Fruit fly (Drosophila melanogaster): Measurements from ENCODE around the gene CG3437.

The CG3437 gene

dm6 chr3L:9422636-9423419 is 34.6 kb downstream of the CG3437 start, which contains the start of gene aay (continued):
- TF ChIP-seq phol (tag; optimal IDR thresholded peaks at IDR 0.05) (peak; percentile 99), Spps (tag; optimal IDR thresholded peaks at IDR 0.05) (peak; percentile 98), usp (GFP tag; optimal IDR thresholded peaks at IDR 0.05) (no peak), rib (GFP tag; IDR thresholded peaks at IDR 0.05) (peak; percentile 97), CG8388 (GFP tag; optimal IDR thresholded peaks at IDR 0.05) (peak; percentile 99), knrl (GFP tag; IDR thresholded peaks at IDR 0.05; ENCODE audit: partially characterized antibody) (no peak; the same call in 2 of the 3 replicates), Doc3 (GFP tag; IDR thresholded peaks at IDR 0.05; ENCODE audit: partially characterized antibody) (no peak), CG18262 (tag; optimal IDR thresholded peaks at IDR 0.05) (peak; percentile 100), zen2 (GFP tag; IDR thresholded peaks at IDR 0.05; ENCODE audit: partially characterized antibody) (no peak), CG9609 (GFP tag; optimal IDR thresholded peaks at IDR 0.05) (peak; percentile 97), CG10959 (GFP tag; IDR thresholded peaks at IDR 0.05) (peak; percentile 98), oc (tag; optimal IDR thresholded peaks at IDR 0.05) (peak; percentile 99), CG18619 (GFP tag; optimal IDR thresholded peaks at IDR 0.05) (peak; percentile 99), CG7372 (GFP tag; IDR thresholded peaks at IDR 0.05) (peak; percentile 97), CHES-1-like (GFP tag; optimal IDR thresholded peaks at IDR 0.05) (peak; percentile 97), Hr39 (optimal IDR thresholded peaks at IDR 0.05) (no peak), pita (GFP tag; optimal IDR thresholded peaks at IDR 0.05) (no peak), CG11085 (GFP tag; IDR thresholded peaks at IDR 0.05) (peak; percentile 96), chif (GFP tag; optimal IDR thresholded peaks at IDR 0.05) (peak; percentile 97 to 99), CG4360 (GFP tag; IDR thresholded peaks at IDR 0.05) (peak; percentile 84), Hr51 (GFP tag; optimal IDR thresholded peaks at IDR 0.05) (peak; percentile 98 to 99), tx (GFP tag; optimal IDR thresholded peaks at IDR 0.05) (peak; percentile 97), CG11695 (GFP tag; IDR thresholded peaks at IDR 0.05) (peak; percentile 98), CG31224 (GFP tag; IDR thresholded peaks at IDR 0.05) (peak; percentile 94), CG17912 (GFP tag; optimal IDR thresholded peaks at IDR 0.05) (peak; percentile 79), sisA (GFP tag; IDR thresholded peaks at IDR 0.05) (peak; percentile 98), Fer2 (tag; optimal IDR thresholded peaks at IDR 0.05) (peak; percentile 96), HHEX (GFP tag; optimal IDR thresholded peaks at IDR 0.05) (peak; percentile 98), tna (GFP tag; IDR thresholded peaks at IDR 0.05; ENCODE audit: partially characterized antibody) (no peak), fru (optimal IDR thresholded peaks at IDR 0.05) (no peak), Lpt (GFP tag; optimal IDR thresholded peaks at IDR 0.05) (no peak), Asciz (GFP tag; optimal IDR thresholded peaks at IDR 0.05) (peak; percentile 99), PHDP (tag; optimal IDR thresholded peaks at IDR 0.05) (peak; percentile 99), Myb (GFP tag; optimal IDR thresholded peaks at IDR 0.05) (peak; percentile 86), tap (tag; optimal IDR thresholded peaks at IDR 0.05) (peak; percentile 99), Fer3 (tag; optimal IDR thresholded peaks at IDR 0.05) (peak; percentile 99), CG12391 (tag; optimal IDR thresholded peaks at IDR 0.05) (peak; percentile 100), BEAF-32 (GFP tag; optimal IDR thresholded peaks at IDR 0.05) (peak; percentile 22), CG14710 (tag; optimal IDR thresholded peaks at IDR 0.05) (peak; percentile 98), kay (GFP tag; optimal IDR thresholded peaks at IDR 0.05) (peak; percentile 98), HLH54F (GFP tag; optimal IDR thresholded peaks at IDR 0.05) (peak; percentile 98), CTCF (GFP tag; optimal IDR thresholded peaks at IDR 0.05) (peak; percentile 73), CG10366 (GFP tag; IDR thresholded peaks at IDR 0.05) (peak; percentile 98), unpg (GFP tag; optimal IDR thresholded peaks at IDR 0.05) (peak; percentile 99), H2.0 (GFP tag; IDR thresholded peaks at IDR 0.05) (peak; percentile 97), run (tag; optimal IDR thresholded peaks at IDR 0.05) (peak; percentile 99), CG3407 (GFP tag; optimal IDR thresholded peaks at IDR 0.05) (peak; percentile 98), CG6765 (GFP tag; optimal IDR thresholded peaks at IDR 0.05) (peak; percentile 98), CG9215 (GFP tag; IDR thresholded peaks at IDR 0.05) (peak; percentile 94), CG34376 (GFP tag; optimal IDR thresholded peaks at IDR 0.05) (peak; percentile 97)
